Worm (Caenorhabditis elegans) whole organism, young adult: ENCODE measurements around the gene F40F8.1.

Experiments used
- B0019.2 ChIP-seq: fragments of 200-800 bp; sonication (Bioruptor generic); conservative IDR thresholded peaks from 2 replicates; pipeline ENCODE4 v1.3.6; 2022; ENCODE audit warnings: missing genetic modification reagents, missing genetic modification characterization, missing compliant biosample characterization
- F10E7.11 ChIP-seq: sonication (generic microtip); optimal IDR thresholded peaks from 2 replicates; lab custom pipeline; 2017; ENCODE audit warnings: mild to moderate bottlenecking, missing genetic modification characterization, moderate library complexity, missing compliant biosample characterization
- F23B12.7 ChIP-seq: sonication (generic microtip); optimal IDR thresholded peaks from 2 replicates; lab custom pipeline; 2017; ENCODE audit warnings: missing genetic modification characterization, mild to moderate bottlenecking, missing compliant biosample characterization, antibody characterized with exemption, moderate library complexity; ENCODE audit not compliant: insufficient read depth
- F33H1.4 ChIP-seq: fragments of 200-800 bp; sonication (Bioruptor generic); IDR thresholded peaks from 2 replicates; pipeline ENCODE4 v1.3.6; 2022; ENCODE audit warnings: missing genetic modification reagents, missing genetic modification characterization, missing compliant biosample characterization
- F37B4.10 ChIP-seq: fragments of 200-800 bp; sonication (Bioruptor generic); IDR thresholded peaks from 2 replicates; pipeline ENCODE4 v1.3.6; 2022; ENCODE audit warnings: missing genetic modification characterization, missing compliant biosample characterization
- F39B2.1 ChIP-seq: fragments of 200-800 bp; sonication (Bioruptor generic); IDR thresholded peaks from 2 replicates; pipeline ENCODE4 v1.3.6; 2022; ENCODE audit warnings: missing genetic modification reagents, missing genetic modification characterization, missing compliant biosample characterization
- F49E8.2 ChIP-seq: sonication (generic microtip); optimal IDR thresholded peaks from 3 replicates; lab custom pipeline; 2017; ENCODE audit warnings: missing genetic modification characterization, mild to moderate bottlenecking, missing compliant biosample characterization, antibody characterized with exemption, moderate library complexity; ENCODE audit not compliant: insufficient read depth
- F52B5.7 ChIP-seq: sonication (generic microtip); optimal IDR thresholded peaks from 2 replicates; lab custom pipeline; 2016; ENCODE audit warnings: mild to moderate bottlenecking, missing genetic modification characterization, missing compliant biosample characterization
- F57A8.1 ChIP-seq: fragments of 200-800 bp; sonication (Bioruptor generic); optimal IDR thresholded peaks from 2 replicates; lab custom pipeline; 2018; ENCODE audit warnings: mild to moderate bottlenecking, missing genetic modification characterization, moderate library complexity, missing compliant biosample characterization
- K12H6.12 ChIP-seq: fragments of 200-800 bp; sonication (Bioruptor generic); optimal IDR thresholded peaks from 2 replicates; lab custom pipeline; 2018; ENCODE audit warnings: mild to moderate bottlenecking, missing genetic modification characterization, missing compliant biosample characterization
- T07F8.4 ChIP-seq: sonication (generic microtip); optimal IDR thresholded peaks from 2 replicates; lab custom pipeline; 2016; ENCODE audit warnings: mild to moderate bottlenecking, missing genetic modification characterization, moderate library complexity, missing compliant biosample characterization
- T26A5.8 ChIP-seq: sonication (generic microtip); optimal IDR thresholded peaks from 2 replicates; lab custom pipeline; 2016; ENCODE audit warnings: missing genetic modification characterization, missing compliant biosample characterization
- Y53F4B.3 ChIP-seq: fragments of 200-800 bp; sonication (Bioruptor generic); IDR thresholded peaks from 2 replicates; pipeline ENCODE4 v1.3.6; 2022; ENCODE audit warnings: missing genetic modification reagents, missing genetic modification characterization, missing compliant biosample characterization
- Y53G8AR.9 ChIP-seq: fragments of 200-800 bp; sonication (Bioruptor generic); conservative IDR thresholded peaks from 2 replicates; pipeline ENCODE4 v1.3.6; 2022; ENCODE audit warnings: missing genetic modification reagents, missing genetic modification characterization, missing compliant biosample characterization
- Y79H2A.3 ChIP-seq: fragments of 200-800 bp; sonication (Bioruptor generic); conservative IDR thresholded peaks from 2 replicates; pipeline ENCODE4 v1.3.6; 2022; ENCODE audit warnings: missing genetic modification reagents, missing genetic modification characterization, missing compliant biosample characterization
- ZK185.1 ChIP-seq: sonication (generic microtip); optimal IDR thresholded peaks from 2 replicates; lab custom pipeline; 2016; ENCODE audit warnings: mild to moderate bottlenecking, missing genetic modification characterization, missing compliant biosample characterization; ENCODE audit not compliant: poor library complexity, severe bottlenecking
- ama-1 ChIP-seq, 3 experiments: fragments of 150-350 bp in 1 of 3; sonication (generic microtip) in 2 of 3; optimal IDR thresholded peaks; 2 replicates each; lab custom pipeline; 2014 to 2018; ENCODE audit warnings: missing biosample characterization in 2 of 3, missing genetic modification characterization in 2 of 3, missing genetic modification reagents in 2 of 3
- aptf-3 ChIP-seq: fragments of 200-800 bp; sonication (Bioruptor generic); IDR thresholded peaks from 2 replicates; pipeline ENCODE4 v1.3.6; 2022; ENCODE audit warnings: missing genetic modification characterization, missing compliant biosample characterization
- atf-7 ChIP-seq: sonication (generic microtip); optimal IDR thresholded peaks from 2 replicates; lab custom pipeline; 2017; ENCODE audit warnings: mild to moderate bottlenecking, missing genetic modification characterization, missing compliant biosample characterization
- attf-3 ChIP-seq: fragments of 200-800 bp; sonication (Bioruptor generic); conservative IDR thresholded peaks from 2 replicates; pipeline ENCODE4 v1.3.6; 2022; ENCODE audit warnings: missing genetic modification reagents, missing genetic modification characterization, missing compliant biosample characterization
- bed-1 ChIP-seq: fragments of 200-800 bp; sonication (Bioruptor generic); IDR thresholded peaks from 2 replicates; pipeline ENCODE4 v1.3.6; 2022; ENCODE audit warnings: missing genetic modification reagents, missing genetic modification characterization, missing compliant biosample characterization
- ccch-3 ChIP-seq: fragments of 200-800 bp; sonication (Bioruptor generic); optimal IDR thresholded peaks from 2 replicates; lab custom pipeline; 2018; ENCODE audit warnings: mild to moderate bottlenecking, missing genetic modification characterization, missing compliant biosample characterization
- ceh-27 ChIP-seq: fragments of 200-800 bp; sonication (Bioruptor generic); optimal IDR thresholded peaks from 2 replicates; lab custom pipeline; 2018; ENCODE audit warnings: mild to moderate bottlenecking, missing genetic modification characterization, moderate library complexity, missing compliant biosample characterization
- ceh-58 ChIP-seq: fragments of 200-800 bp; sonication (Bioruptor generic); IDR thresholded peaks from 2 replicates; pipeline ENCODE4 v1.3.6; 2022; ENCODE audit warnings: missing genetic modification characterization, missing compliant biosample characterization
- ceh-79 ChIP-seq: sonication (generic microtip); optimal IDR thresholded peaks from 2 replicates; lab custom pipeline; 2017; ENCODE audit warnings: mild to moderate bottlenecking, missing genetic modification characterization, missing compliant biosample characterization
- efl-1 ChIP-seq: fragments of 150-350 bp; optimal IDR thresholded peaks from 2 replicates; lab custom pipeline; 2014; ENCODE audit warnings: missing biosample characterization, missing genetic modification reagents, missing genetic modification characterization
- egl-44 ChIP-seq: fragments of 200-800 bp; sonication (Bioruptor generic); IDR thresholded peaks from 2 replicates; pipeline ENCODE4 v1.3.6; 2022; ENCODE audit warnings: missing genetic modification reagents, missing genetic modification characterization, missing compliant biosample characterization
- hlh-26 ChIP-seq: fragments of 200-800 bp; sonication (Bioruptor generic); conservative IDR thresholded peaks from 2 replicates; pipeline ENCODE4 v1.3.6; 2022; ENCODE audit warnings: missing genetic modification reagents, missing genetic modification characterization, missing compliant biosample characterization
- hmg-1.2 ChIP-seq: fragments of 200-800 bp; sonication (Bioruptor generic); IDR thresholded peaks from 2 replicates; pipeline ENCODE4 v1.3.6; 2022; ENCODE audit warnings: missing genetic modification reagents, missing genetic modification characterization, missing compliant biosample characterization
- hmg-20 ChIP-seq: fragments of 200-800 bp; sonication (Bioruptor generic); IDR thresholded peaks from 2 replicates; pipeline ENCODE4 v1.3.6; 2022; ENCODE audit warnings: missing genetic modification reagents, missing genetic modification characterization, missing compliant biosample characterization
- hrde-1 ChIP-seq: sonication (generic microtip); optimal IDR thresholded peaks from 2 replicates; lab custom pipeline; 2016; ENCODE audit warnings: missing genetic modification characterization, mild to moderate bottlenecking, missing compliant biosample characterization, moderate library complexity, missing genotype, missing genetic modification reagents, borderline replicate concordance
- hsf-1 ChIP-seq: fragments of 200-800 bp; sonication (Bioruptor generic); IDR thresholded peaks from 2 replicates; pipeline ENCODE4 v1.3.6; 2022; ENCODE audit warnings: missing genetic modification reagents, missing genetic modification characterization, missing compliant biosample characterization
- let-607 ChIP-seq, 2 experiments: fragments of 200-800 bp in 1 of 2; sonication (Bioruptor generic) in 1 of 2; sonication (generic microtip) in 1 of 2; optimal IDR thresholded peaks; 2 replicates each; lab custom pipeline; 2016 to 2018; ENCODE audit warnings: mild to moderate bottlenecking in 2 of 2, missing compliant biosample characterization in 2 of 2, missing genetic modification characterization in 2 of 2, moderate library complexity in 2 of 2, missing genotype in 1 of 2
- lin-35 ChIP-seq, 3 experiments: fragments of 150-350 bp in 2 of 3; sonication (generic microtip) in 1 of 3; optimal IDR thresholded peaks; 2 replicates each; lab custom pipeline; 2014 to 2018; ENCODE audit warnings: missing biosample characterization in 3 of 3, missing genetic modification characterization in 3 of 3, missing genetic modification reagents in 3 of 3
- lsl-1 ChIP-seq: fragments of 200-800 bp; sonication (Bioruptor generic); optimal IDR thresholded peaks from 2 replicates; lab custom pipeline; 2018; ENCODE audit warnings: mild to moderate bottlenecking, missing genetic modification characterization, moderate library complexity, missing compliant biosample characterization
- nfya-1 ChIP-seq: sonication (generic microtip); optimal IDR thresholded peaks from 2 replicates; lab custom pipeline; 2017; ENCODE audit warnings: antibody characterized with exemption, missing compliant biosample characterization, missing genetic modification characterization, borderline replicate concordance; ENCODE audit not compliant: insufficient read depth
- nhr-179 ChIP-seq: sonication (generic microtip); optimal IDR thresholded peaks from 2 replicates; lab custom pipeline; 2016; ENCODE audit warnings: mild to moderate bottlenecking, missing genetic modification characterization, missing compliant biosample characterization
- nhr-27 ChIP-seq: fragments of 200-800 bp; sonication (Bioruptor generic); optimal IDR thresholded peaks from 2 replicates; lab custom pipeline; 2018; ENCODE audit warnings: mild to moderate bottlenecking, missing genetic modification characterization, moderate library complexity, missing compliant biosample characterization
- nhr-80 ChIP-seq: sonication (generic microtip); optimal IDR thresholded peaks from 2 replicates; lab custom pipeline; 2016; ENCODE audit warnings: missing genetic modification characterization, missing compliant biosample characterization
- rec-8 ChIP-seq, 2 experiments: sonication (generic microtip); optimal IDR thresholded peaks; 2 replicates each; lab custom pipeline; 2016; ENCODE audit warnings: mild to moderate bottlenecking in 2 of 2, missing genetic modification characterization in 2 of 2, missing genetic modification reagents in 2 of 2, missing genotype in 2 of 2, missing biosample characterization in 1 of 2, missing compliant biosample characterization in 1 of 2, moderate library complexity in 1 of 2
- repo-1 ChIP-seq: sonication (generic microtip); optimal IDR thresholded peaks from 2 replicates; lab custom pipeline; 2017; ENCODE audit warnings: mild to moderate bottlenecking, missing genetic modification characterization, missing compliant biosample characterization
- sdz-38 ChIP-seq: sonication (generic microtip); optimal IDR thresholded peaks from 2 replicates; lab custom pipeline; 2016; ENCODE audit warnings: missing genotype, missing genetic modification characterization, missing compliant biosample characterization
- snpc-1.1 ChIP-seq: sonication (generic microtip); optimal IDR thresholded peaks from 2 replicates; lab custom pipeline; 2017; ENCODE audit warnings: missing genetic modification characterization, mild to moderate bottlenecking, missing compliant biosample characterization, antibody characterized with exemption, moderate library complexity, missing genotype, missing genetic modification reagents; ENCODE audit not compliant: insufficient read depth
- tbp1 ChIP-seq: fragments of 200-800 bp; sonication (Bioruptor generic); optimal IDR thresholded peaks from 2 replicates; lab custom pipeline; 2018; ENCODE audit warnings: mild to moderate bottlenecking, missing genetic modification characterization, missing compliant biosample characterization
- unc-62 ChIP-seq: fragments of 150-350 bp; optimal IDR thresholded peaks from 2 replicates; lab custom pipeline; 2014; ENCODE audit warnings: missing biosample characterization, missing genetic modification reagents, missing genetic modification characterization
- zim-3 ChIP-seq: sonication (generic microtip); optimal IDR thresholded peaks from 2 replicates; lab custom pipeline; 2017; ENCODE audit warnings: mild to moderate bottlenecking, missing genetic modification characterization, moderate library complexity, missing compliant biosample characterization
- ztf-28 ChIP-seq: fragments of 200-800 bp; sonication (Bioruptor generic); IDR thresholded peaks from 2 replicates; pipeline ENCODE4 v1.3.6; 2022; ENCODE audit warnings: missing genetic modification reagents, missing genetic modification characterization, missing compliant biosample characterization

Gene F40F8.1

ce11 chrII:11096233-11096632 is 31.2 kb upstream of the F40F8.1 start, which contains the start of gene nbs-1 (continued):
- TF ChIP-seq hmg-1.2 (0 out of 2 replicates have a peak, but pooled peaks have one; percentile 14), Y53F4B.3 (no peak), rec-8 (tag; optimal IDR thresholded peaks at IDR 0.05; lab: Kevin White, UChicago) (no peak), ZK185.1 (no peak), Y79H2A.3 (no peak), nhr-179 (no peak), repo-1 (no peak), hsf-1 (GFP tag; lab: Robert Waterston, UW) (peak; percentile 73), unc-62 (GFP tag; lab: Kevin White, UChicago) (no peak), hmg-20 (no peak), snpc-1.1 (tag; lab: Kevin White, UChicago) (no peak), efl-1 (GFP tag; lab: Kevin White, UChicago) (peak; percentile 6), ceh-79 (tag; lab: Kevin White, UChicago) (no peak), attf-3 (GFP tag; lab: Robert Waterston, UW) (no peak), bed-1 (GFP tag; lab: Robert Waterston, UW) (no peak), F57A8.1 (GFP tag; lab: Kevin White, UChicago) (peak; percentile 21), T26A5.8 (peak; percentile 8), hrde-1 (peak; percentile 51), F49E8.2 (tag; lab: Kevin White, UChicago) (no peak), F23B12.7 (no peak), atf-7 (tag; lab: Kevin White, UChicago) (no peak), F37B4.10 (GFP tag; lab: Robert Waterston, UW) (no peak), F10E7.11 (tag; lab: Kevin White, UChicago) (no peak), ceh-58 (no peak), Y53G8AR.9 (peak; percentile 65; the same call in 1 of the 2 replicates), lin-35 (GFP tag; optimal IDR thresholded peaks at IDR 0.05; lab: Kevin White, UChicago) (no peak), nfya-1 (tag; lab: Kevin White, UChicago) (no peak), K12H6.12 (no peak), F33H1.4 (peak; percentile 45), B0019.2 (GFP tag; lab: Robert Waterston, UW) (no peak), ccch-3 (GFP tag; lab: Kevin White, UChicago) (no peak), zim-3 (tag; lab: Kevin White, UChicago) (no peak), nhr-80 (tag; lab: Kevin White, UChicago) (no peak), sdz-38 (tag; lab: Kevin White, UChicago) (no peak), aptf-3 (GFP tag; lab: Robert Waterston, UW) (no peak), F39B2.1 (GFP tag; lab: Robert Waterston, UW) (peak; percentile 67; the same call in 1 of the 2 replicates), lsl-1 (GFP tag; lab: Kevin White, UChicago) (peak; percentile 39), let-607 (tag; optimal IDR thresholded peaks at IDR 0.05; lab: Kevin White, UChicago) (no peak), ztf-28 (GFP tag; lab: Robert Waterston, UW) (no peak), F52B5.7 (tag; lab: Kevin White, UChicago) (no peak), ceh-27 (GFP tag; lab: Kevin White, UChicago) (no peak), tbp1 (GFP tag; lab: Kevin White, UChicago) (no peak), nhr-27 (no peak), egl-44 (GFP tag; lab: Robert Waterston, UW) (no peak), hlh-26 (no peak), T07F8.4 (no peak), ama-1 (optimal IDR thresholded peaks at IDR 0.05; lab: Kevin White, UChicago) (no peak), ama-1 (GFP tag; optimal IDR thresholded peaks at IDR 0.05; lab: Kevin White, UChicago) (peak; percentile 7 to 60)
